Fruit fly (Drosophila melanogaster) whole organism, embryonic: Measurements from ENCODE around the gene witty.

ENCODE experiments used
- ATbp ChIP-seq: fragments of 200-800 bp; sonication (Bioruptor generic); optimal IDR thresholded peaks from 2 replicates; lab custom pipeline; 2017; ENCODE audit warnings: missing biosample characterization, mild to moderate bottlenecking, missing genetic modification characterization, missing genetic modification reagents
- Asciz ChIP-seq: fragments of 200-800 bp; sonication (Bioruptor generic); optimal IDR thresholded peaks from 2 replicates; lab custom pipeline; 2017; ENCODE audit warnings: missing biosample characterization, mild to moderate bottlenecking, missing genetic modification characterization, missing genetic modification reagents
- Atf6 ChIP-seq: fragments of 200-800 bp; sonication (Bioruptor generic); IDR thresholded peaks from 2 replicates; pipeline ENCODE4 v1.3.6; 2022; ENCODE audit warnings: missing biosample characterization, missing genetic modification characterization
- B-H2 ChIP-seq: fragments of 200-800 bp; sonication (Bioruptor generic); optimal IDR thresholded peaks from 2 replicates; lab custom pipeline; 2018; ENCODE audit warnings: missing biosample characterization, mild to moderate bottlenecking, missing genetic modification characterization
- CG10543 ChIP-seq: fragments of 200-800 bp; sonication (Bioruptor generic); optimal IDR thresholded peaks from 3 replicates; lab custom pipeline; 2017; ENCODE audit warnings: missing biosample characterization, mild to moderate bottlenecking, missing genetic modification characterization, moderate library complexity
- CG11456 ChIP-seq: fragments of 200-800 bp; sonication (Bioruptor generic); IDR thresholded peaks from 3 replicates; pipeline ENCODE4 v1.3.6; 2022; ENCODE audit warnings: missing biosample characterization, missing genetic modification characterization
- CG13123 ChIP-seq: fragments of 200-800 bp; sonication (Bioruptor generic); optimal IDR thresholded peaks from 2 replicates; lab custom pipeline; 2016; ENCODE audit warnings: missing biosample characterization, missing genetic modification characterization
- CG14014 ChIP-seq: fragments of 200-800 bp; sonication (Bioruptor generic); IDR thresholded peaks from 2 replicates; pipeline ENCODE4 v1.3.6; 2022; ENCODE audit warnings: missing biosample characterization, missing genetic modification characterization
- CG15514 ChIP-seq: fragments of 200-800 bp; sonication (Bioruptor generic); optimal IDR thresholded peaks from 3 replicates; lab custom pipeline; 2017; ENCODE audit warnings: missing biosample characterization, missing genetic modification characterization, mild to moderate bottlenecking, moderate library complexity, missing genetic modification reagents
- CG1647 ChIP-seq: fragments of 200-800 bp; sonication (Bioruptor generic); optimal IDR thresholded peaks from 3 replicates; lab custom pipeline; 2016; ENCODE audit warnings: missing biosample characterization, missing genetic modification characterization
- CG16863 ChIP-seq: fragments of 200-800 bp; sonication (Bioruptor generic); optimal IDR thresholded peaks from 3 replicates; lab custom pipeline; 2016; ENCODE audit warnings: missing biosample characterization, missing genetic modification characterization
- CG18599 ChIP-seq: fragments of 200-800 bp; sonication (Bioruptor generic); optimal IDR thresholded peaks from 3 replicates; lab custom pipeline; 2017; ENCODE audit warnings: missing biosample characterization, missing genetic modification characterization, mild to moderate bottlenecking, moderate library complexity, missing genetic modification reagents
- CG2678 ChIP-seq: fragments of 200-800 bp; sonication (Bioruptor generic); optimal IDR thresholded peaks from 3 replicates; lab custom pipeline; 2019; ENCODE audit warnings: missing biosample characterization, mild to moderate bottlenecking, missing genetic modification characterization, moderate library complexity
- CG30431 ChIP-seq: fragments of 200-800 bp; sonication (Bioruptor generic); optimal IDR thresholded peaks from 2 replicates; lab custom pipeline; 2017; ENCODE audit warnings: missing biosample characterization, missing genetic modification characterization
- CG3281 ChIP-seq: fragments of 200-800 bp; sonication (Bioruptor generic); optimal IDR thresholded peaks from 3 replicates; lab custom pipeline; 2017; ENCODE audit warnings: missing biosample characterization, mild to moderate bottlenecking, missing genetic modification characterization
- CG4707 ChIP-seq: fragments of 200-800 bp; sonication (Bioruptor generic); optimal IDR thresholded peaks from 2 replicates; lab custom pipeline; 2018; ENCODE audit warnings: missing biosample characterization, mild to moderate bottlenecking, missing genetic modification characterization, moderate library complexity
- CG5180 ChIP-seq: fragments of 200-800 bp; sonication (Bioruptor generic); optimal IDR thresholded peaks from 3 replicates; lab custom pipeline; 2017; ENCODE audit warnings: missing biosample characterization, missing genetic modification characterization, mild to moderate bottlenecking, moderate library complexity, missing genetic modification reagents
- CG6683 ChIP-seq: fragments of 200-800 bp; sonication (Bioruptor generic); optimal IDR thresholded peaks from 2 replicates; lab custom pipeline; 2017; ENCODE audit warnings: missing biosample characterization, mild to moderate bottlenecking, missing genetic modification characterization, missing genetic modification reagents
- CG7372 ChIP-seq: fragments of 200-800 bp; sonication (Bioruptor generic); IDR thresholded peaks from 2 replicates; pipeline ENCODE4 v1.3.6; 2022; ENCODE audit warnings: missing biosample characterization, missing genetic modification characterization
- CG8290 ChIP-seq, 3 experiments: fragments of 200-800 bp; sonication (Bioruptor generic); optimal IDR thresholded peaks; 2 replicates each; lab custom pipeline; 2016 to 2019; ENCODE audit warnings: missing biosample characterization in 3 of 3, missing genetic modification characterization in 3 of 3, mild to moderate bottlenecking in 2 of 3, moderate library complexity in 1 of 3
- CoRest ChIP-seq: fragments of 200-800 bp; sonication (Bioruptor generic); optimal IDR thresholded peaks from 3 replicates; lab custom pipeline; 2018; ENCODE audit warnings: missing biosample characterization, mild to moderate bottlenecking, missing genetic modification characterization, moderate library complexity
- Hey ChIP-seq: fragments of 200-800 bp; sonication (Bioruptor generic); optimal IDR thresholded peaks from 3 replicates; lab custom pipeline; 2018; ENCODE audit warnings: missing biosample characterization, mild to moderate bottlenecking, missing genetic modification characterization
- Hr51 ChIP-seq, 2 experiments: fragments of 200-800 bp; sonication (Bioruptor generic); optimal IDR thresholded peaks; 2 replicates in 1 of 2; 3 replicates in 1 of 2; lab custom pipeline; 2016 to 2018; ENCODE audit warnings: missing biosample characterization in 2 of 2, missing genetic modification characterization in 2 of 2, mild to moderate bottlenecking in 1 of 2, moderate library complexity in 1 of 2
- Lhr ChIP-seq: fragments of 200-800 bp; sonication (Bioruptor generic); optimal IDR thresholded peaks from 3 replicates; lab custom pipeline; 2017; ENCODE audit warnings: mild to moderate bottlenecking, missing biosample characterization, missing genetic modification reagents, missing genetic modification characterization
- Mes4 ChIP-seq: fragments of 200-800 bp; sonication (Bioruptor generic); optimal IDR thresholded peaks from 2 replicates; lab custom pipeline; 2016; ENCODE audit warnings: missing biosample characterization, missing genetic modification characterization
- Oli ChIP-seq: fragments of 200-800 bp; sonication (Bioruptor generic); optimal IDR thresholded peaks from 2 replicates; lab custom pipeline; 2018; ENCODE audit warnings: missing biosample characterization, mild to moderate bottlenecking, missing genetic modification characterization, moderate library complexity
- Side ChIP-seq: fragments of 200-800 bp; sonication (Bioruptor generic); optimal IDR thresholded peaks from 2 replicates; lab custom pipeline; 2016; ENCODE audit warnings: missing biosample characterization, missing genetic modification characterization
- Sox100B ChIP-seq: fragments of 200-800 bp; sonication (Bioruptor generic); optimal IDR thresholded peaks from 3 replicates; lab custom pipeline; 2018; ENCODE audit warnings: missing biosample characterization, mild to moderate bottlenecking, missing genetic modification characterization
- YL-1 ChIP-seq: fragments of 200-800 bp; sonication (Bioruptor generic); optimal IDR thresholded peaks from 3 replicates; lab custom pipeline; 2017; ENCODE audit warnings: missing biosample characterization, mild to moderate bottlenecking, missing genetic modification characterization
- al ChIP-seq: fragments of 200-800 bp; sonication (Bioruptor generic); IDR thresholded peaks from 2 replicates; pipeline ENCODE4 v1.3.6; 2022; ENCODE audit warnings: missing biosample characterization, missing genetic modification characterization
- bcd ChIP-seq: fragments of 200-800 bp; sonication (Bioruptor generic); optimal IDR thresholded peaks from 2 replicates; lab custom pipeline; 2017; ENCODE audit warnings: missing biosample characterization, mild to moderate bottlenecking, missing genetic modification characterization
- corto ChIP-seq: fragments of 200-800 bp; sonication (Bioruptor generic); optimal IDR thresholded peaks from 2 replicates; lab custom pipeline; 2016; ENCODE audit warnings: missing biosample characterization, mild to moderate bottlenecking, missing genetic modification characterization, moderate library complexity
- dmrt11E ChIP-seq: fragments of 200-800 bp; sonication (Bioruptor generic); optimal IDR thresholded peaks from 3 replicates; lab custom pipeline; 2018; ENCODE audit warnings: missing biosample characterization, mild to moderate bottlenecking, missing genetic modification characterization, moderate library complexity
- dpn ChIP-seq, 2 experiments: fragments of 200-800 bp; sonication (Bioruptor generic); optimal IDR thresholded peaks; 3 replicates each; lab custom pipeline; 2016; ENCODE audit warnings: missing biosample characterization in 2 of 2, missing genetic modification characterization in 2 of 2
- gce ChIP-seq: fragments of 200-800 bp; sonication (Bioruptor generic); IDR thresholded peaks from 3 replicates; pipeline ENCODE4 v1.3.6; 2022; ENCODE audit warnings: missing biosample characterization, missing genetic modification characterization
- gcm ChIP-seq: fragments of 200-800 bp; sonication (Bioruptor generic); optimal IDR thresholded peaks from 2 replicates; lab custom pipeline; 2019; ENCODE audit warnings: missing biosample characterization, mild to moderate bottlenecking, missing genetic modification characterization, moderate library complexity
- gro ChIP-seq: fragments of 200-800 bp; sonication (Bioruptor generic); optimal IDR thresholded peaks from 2 replicates; lab custom pipeline; 2016; ENCODE audit warnings: missing biosample characterization, missing genetic modification characterization
- her ChIP-seq: fragments of 200-800 bp; sonication (Bioruptor generic); optimal IDR thresholded peaks from 2 replicates; lab custom pipeline; 2016; ENCODE audit warnings: missing biosample characterization, missing genetic modification characterization
- hth ChIP-seq: fragments of >200 bp; optimal IDR thresholded peaks from 2 replicates; lab custom pipeline; 2017; ENCODE audit warnings: inconsistent platforms
- lilli ChIP-seq: fragments of 200-800 bp; sonication (Bioruptor generic); optimal IDR thresholded peaks from 3 replicates; lab custom pipeline; 2016; ENCODE audit warnings: missing biosample characterization, missing genetic modification characterization
- onecut ChIP-seq: fragments of 200-800 bp; sonication (Bioruptor generic); IDR thresholded peaks from 2 replicates; pipeline ENCODE4 v1.3.6; 2022; ENCODE audit warnings: missing biosample characterization, missing genetic modification characterization
- otp ChIP-seq: fragments of 200-800 bp; sonication (Bioruptor generic); IDR thresholded peaks from 3 replicates; pipeline ENCODE4, ENCODE4 v1.3.6; 2022; ENCODE audit warnings: missing biosample characterization, missing genetic modification characterization
- pnt ChIP-seq: fragments of 200-800 bp; sonication (Bioruptor generic); optimal IDR thresholded peaks from 3 replicates; lab custom pipeline; 2016; ENCODE audit warnings: missing biosample characterization, missing genetic modification characterization
- prd ChIP-seq, 3 experiments: fragments of >200 bp in 2 of 3; fragments of 200-800 bp in 1 of 3; sonication (Bioruptor generic) in 1 of 3; optimal IDR thresholded peaks in 2 of 3; IDR thresholded peaks in 1 of 3; 2 replicates in 2 of 3; 3 replicates in 1 of 3; pipeline versions ENCODE4 v1.3.6 to Lab custom; 2017 to 2022; ENCODE audit warnings: missing biosample characterization in 1 of 3, missing genetic modification characterization in 1 of 3
- rib ChIP-seq: fragments of 200-800 bp; sonication (Bioruptor generic); IDR thresholded peaks from 2 replicates; pipeline ENCODE4 v1.3.6; 2022; ENCODE audit warnings: missing biosample characterization, missing genetic modification characterization
- sens ChIP-seq: fragments of 200-800 bp; sonication (Bioruptor generic); peaks from one replicate; lab custom pipeline; 2016; ENCODE audit warnings: missing biosample characterization, missing genetic modification characterization
- so ChIP-seq: fragments of 200-800 bp; sonication (Bioruptor generic); IDR thresholded peaks from 3 replicates; pipeline ENCODE4 v1.3.6; 2022; ENCODE audit warnings: missing biosample characterization, missing genetic modification characterization
- vfl ChIP-seq: fragments of 200-800 bp; sonication (Bioruptor generic); optimal IDR thresholded peaks from 2 replicates; lab custom pipeline; 2016; ENCODE audit warnings: missing biosample characterization, missing genetic modification characterization

witty gene

DNA sequence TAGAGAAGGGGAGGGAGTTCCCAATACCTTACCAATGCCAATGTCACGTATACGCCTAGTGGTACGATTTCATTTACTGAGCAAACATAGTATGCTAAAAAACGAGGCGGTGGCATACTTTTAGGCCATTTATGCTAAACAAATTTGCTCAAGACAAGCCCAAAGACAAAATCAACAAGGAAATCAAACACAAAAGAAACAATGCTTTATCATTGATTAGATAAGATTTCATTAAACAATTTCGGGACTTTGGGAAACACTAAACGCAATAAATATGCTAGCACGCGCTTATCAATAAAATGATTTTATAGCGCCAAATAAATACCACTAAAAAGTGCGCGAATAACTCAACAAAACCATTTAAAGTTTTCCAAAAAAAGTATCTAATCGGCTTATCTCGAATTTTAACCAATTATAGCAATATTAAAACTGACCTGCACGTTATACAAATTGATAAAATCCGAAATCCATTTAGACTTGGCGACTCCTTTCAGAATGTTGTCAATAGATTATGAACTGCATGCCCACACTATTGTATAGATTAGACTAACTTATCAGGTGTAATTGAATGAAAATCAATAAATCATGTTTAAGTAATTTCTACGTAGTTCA, 12.6 kb downstream of the witty start (continued):
- peak; percentile 8 for TF ChIP-seq Oli (tag; lab: Kevin White, UChicago)
- TF ChIP-seq CG4707 (GFP tag; lab: Kevin White, UChicago), result peak; percentile 35
- TF ChIP-seq CG30431 (GFP tag; lab: Kevin White, UChicago), result no peak
- peak in 1 of 2 experiments; percentile 26 for TF ChIP-seq Hr51 (GFP tag; optimal IDR thresholded peaks at IDR 0.05; lab: Kevin White, UChicago)
- TF ChIP-seq CG10543 (GFP tag; lab: Kevin White, UChicago), result peak; percentile 51
- peak; percentile 35 for TF ChIP-seq CG5180
- peak; percentile 60 for TF ChIP-seq CG3281
- peak; percentile 2 for TF ChIP-seq CG6683 (GFP tag; lab: Kevin White, UChicago)
- TF ChIP-seq B-H2, result peak; percentile 49
- peak; percentile 80 for TF ChIP-seq ATbp
- peak; percentile 8 for TF ChIP-seq Sox100B
- no peak for TF ChIP-seq bcd
- no peak for TF ChIP-seq onecut (GFP tag; lab: Robert Waterston, UW)
- no peak for TF ChIP-seq Mes4 (GFP tag; lab: Kevin White, UChicago)
- TF ChIP-seq CG18599 (GFP tag; lab: Kevin White, UChicago), result peak; percentile 62
- TF ChIP-seq CoRest, result peak; percentile 33
- TF ChIP-seq CG15514, result peak; percentile 62
- peak; percentile 55 for TF ChIP-seq sens (GFP tag; lab: Kevin White, UChicago)
- TF ChIP-seq CG13123, result no peak
- TF ChIP-seq hth, result no peak
- no peak for TF ChIP-seq CG11456 (GFP tag; lab: Robert Waterston, UW)
- TF ChIP-seq Atf6 (GFP tag; lab: Robert Waterston, UW), result peak; percentile 76
- peak; percentile 39 for TF ChIP-seq Asciz (GFP tag; lab: Kevin White, UChicago)
- no peak for TF ChIP-seq corto
- peak; percentile 33; the same call in 1 of the 2 replicates for TF ChIP-seq rib (GFP tag; lab: Robert Waterston, UW)
- TF ChIP-seq CG1647 (GFP tag; lab: Kevin White, UChicago), result no peak
- TF ChIP-seq pnt, result no peak
- no peak for TF ChIP-seq lilli (GFP tag; lab: Kevin White, UChicago)
- TF ChIP-seq gro (GFP tag; lab: Kevin White, UChicago), result peak; percentile 62
- no peak for TF ChIP-seq CG8290 (GFP tag; optimal IDR thresholded peaks at IDR 0.05; lab: Kevin White, UChicago)
- peak in 1 of 2 experiments; percentile 63 for TF ChIP-seq CG8290 (tag; optimal IDR thresholded peaks at IDR 0.05; lab: Kevin White, UChicago)
- TF ChIP-seq gcm (GFP tag; lab: Kevin White, UChicago), result peak; percentile 14
- TF ChIP-seq YL-1 (GFP tag; lab: Kevin White, UChicago), result peak; percentile 17
- no peak for TF ChIP-seq Lhr
- peak; percentile 16 for TF ChIP-seq Side
- 0 out of 3 replicates have a peak, but pooled peaks have one; percentile 36 for TF ChIP-seq so (GFP tag; lab: Robert Waterston, UW)
- peak; percentile 10 for TF ChIP-seq CG16863 (GFP tag; lab: Kevin White, UChicago)
- TF ChIP-seq gce (GFP tag; lab: Robert Waterston, UW), result no peak; the same call in 2 of the 3 replicates
- TF ChIP-seq CG14014 (GFP tag; lab: Robert Waterston, UW), result peak; percentile 52; the same call in 1 of the 2 replicates
- no peak for TF ChIP-seq prd (optimal IDR thresholded peaks at IDR 0.05; lab: Kevin White, UChicago)
- TF ChIP-seq prd (GFP tag; IDR thresholded peaks at IDR 0.05; lab: Robert Waterston, UW), result no peak
- TF ChIP-seq dpn (GFP tag; optimal IDR thresholded peaks at IDR 0.05; lab: Kevin White, UChicago), result peak in 1 of 2 experiments; percentile 21
- peak; percentile 68 for TF ChIP-seq CG7372
- peak; percentile 28 for TF ChIP-seq her (GFP tag; lab: Kevin White, UChicago)
- no peak for TF ChIP-seq vfl (GFP tag; lab: Kevin White, UChicago)
- peak; percentile 68 for TF ChIP-seq CG2678
- TF ChIP-seq Hey (tag; lab: Kevin White, UChicago), result peak; percentile 31
- 0 out of 3 replicates have a peak, but pooled peaks have one; percentile 26 for TF ChIP-seq otp (GFP tag; lab: Robert Waterston, UW)
- no peak for TF ChIP-seq al (GFP tag; lab: Robert Waterston, UW)
- TF ChIP-seq dmrt11E, result no peak
